Worm (Caenorhabditis elegans): ENCODE measurements around the gene dss-1.

Gene dss-1

ce11 chrIII:1196192-1196591 is at the start of gene dss-1:
dss-1 (minus strand) TSS chrIII:1196292.
- no peak for TF ChIP-seq madf-5 (GFP tag; IDR thresholded peaks at IDR 0.05)
- TF ChIP-seq Y48G9A.11 (GFP tag; IDR thresholded peaks at IDR 0.05) = no peak
- TF ChIP-seq ama-1 (optimal IDR thresholded peaks at IDR 0.05) = no peak
- no peak for TF ChIP-seq ceh-44 (GFP tag; IDR thresholded peaks at IDR 0.05)
- TF ChIP-seq lin-13 (GFP tag; optimal IDR thresholded peaks at IDR 0.05) = no peak
- no peak for TF ChIP-seq snpc-4 (tag; optimal IDR thresholded peaks at IDR 0.05)
- no peak for TF ChIP-seq D1046.2 (GFP tag; IDR thresholded peaks at IDR 0.05)
- no peak for TF ChIP-seq nhr-6 (tag; optimal IDR thresholded peaks at IDR 0.05)
- no peak for TF ChIP-seq F44E2.7 (GFP tag; IDR thresholded peaks at IDR 0.05)
- no peak for TF ChIP-seq saeg-2 (GFP tag; IDR thresholded peaks at IDR 0.05)
- TF ChIP-seq hmg-1.1 (GFP tag; IDR thresholded peaks at IDR 0.05) = no peak
- TF ChIP-seq pqm-1 (tag; optimal IDR thresholded peaks at IDR 0.05) = no peak
- no peak for TF ChIP-seq set-16 (GFP tag; IDR thresholded peaks at IDR 0.05)
- TF ChIP-seq zip-11 (GFP tag; IDR thresholded peaks at IDR 0.05) = no peak
- no peak for TF ChIP-seq ztf-11 (tag; optimal IDR thresholded peaks at IDR 0.05)
- no peak for TF ChIP-seq unc-62 (GFP tag; optimal IDR thresholded peaks at IDR 0.05 in 1 of 2)
- no peak for TF ChIP-seq unc-62 (tag; optimal IDR thresholded peaks at IDR 0.05)
- no peak for TF ChIP-seq pha-4 (GFP tag; IDR thresholded peaks at IDR 0.05)
- TF ChIP-seq pha-4 (tag; optimal IDR thresholded peaks at IDR 0.05) = no peak
- no peak for TF ChIP-seq ZK546.5 (tag; optimal IDR thresholded peaks at IDR 0.05)

- TF ChIP-seq egl-43 (GFP tag; IDR thresholded peaks at IDR 0.05) (no peak), Y48G9A.11 (GFP tag; IDR thresholded peaks at IDR 0.05) (no peak), aly-2 (tag; optimal IDR thresholded peaks at IDR 0.05) (no peak), ama-1 (optimal IDR thresholded peaks at IDR 0.05) (no peak), lin-15B (tag; optimal IDR thresholded peaks at IDR 0.05) (no peak), mxl-3 (GFP tag; optimal IDR thresholded peaks at IDR 0.05) (no peak), Y75B8A.6 (GFP tag; IDR thresholded peaks at IDR 0.05) (no peak), nhr-25 (tag; optimal IDR thresholded peaks at IDR 0.05; ENCODE audit: borderline replicate concordance, insufficient read depth) (no peak), unc-130 (GFP tag; optimal IDR thresholded peaks at IDR 0.05) (no peak), ceh-44 (GFP tag; IDR thresholded peaks at IDR 0.05) (no peak), fkh-10 (GFP tag; optimal IDR thresholded peaks at IDR 0.05) (peak; percentile 11), nhr-77 (tag; optimal IDR thresholded peaks at IDR 0.05) (no peak), nhr-11 (tag; optimal IDR thresholded peaks at IDR 0.05) (no peak), dmd-6 (GFP tag; IDR thresholded peaks at IDR 0.05) (no peak), zag-1 (tag; optimal IDR thresholded peaks at IDR 0.05) (no peak), tra-1 (GFP tag; IDR thresholded peaks at IDR 0.05) (no peak), F37D6.2 (tag; optimal IDR thresholded peaks at IDR 0.05) (no peak), pqm-1 (tag; optimal IDR thresholded peaks at IDR 0.05) (no peak), cey-2 (tag; optimal IDR thresholded peaks at IDR 0.05; ENCODE audit: borderline replicate concordance, insufficient read depth) (no peak), dve-1 (tag; optimal IDR thresholded peaks at IDR 0.05; ENCODE audit: insufficient read depth) (peak; percentile 14), egl-27 (tag; optimal IDR thresholded peaks at IDR 0.05) (no peak), F49E8.2 (tag; optimal IDR thresholded peaks at IDR 0.05; ENCODE audit: borderline replicate concordance) (no peak), nhr-237 (tag; optimal IDR thresholded peaks at IDR 0.05) (no peak), hif-1 (tag; optimal IDR thresholded peaks at IDR 0.05) (no peak), dmd-9 (GFP tag; IDR thresholded peaks at IDR 0.05) (no peak), rbr-2 (tag; optimal IDR thresholded peaks at IDR 0.05) (no peak), nhr-10 (tag; optimal IDR thresholded peaks at IDR 0.05) (no peak), ceh-28 (tag; optimal IDR thresholded peaks at IDR 0.05) (no peak), dmd-8 (GFP tag; IDR thresholded peaks at IDR 0.05) (no peak), aha-1 (tag) (peak; percentile 43), ctbp-1 (GFP tag; IDR thresholded peaks at IDR 0.05) (no peak), daf-12 (tag; optimal IDR thresholded peaks at IDR 0.05) (no peak), ceh-32 (tag; optimal IDR thresholded peaks at IDR 0.05; ENCODE audit: poor library complexity) (no peak), zip-11 (GFP tag; IDR thresholded peaks at IDR 0.05) (no peak), dpl-1 (GFP tag; optimal IDR thresholded peaks at IDR 0.05) (peak; percentile 15), jun-1 (tag; optimal IDR thresholded peaks at IDR 0.05) (no peak), daf-19 (GFP tag; conservative IDR thresholded peaks at IDR 0.05) (no peak)
Observed at ce11 chrIII:1243199-1243598, 47.1 kb upstream of the dss-1 start, which contains the start of gene fbxa-63. fbxa-63 (plus strand) TSS chrIII:1243508.
